Fruit fly (Drosophila melanogaster): ENCODE measurements around the gene CG7668.

CG7668 gene

dm6 chr3L:19991714-19992231, 10.8 kb upstream of the CG7668 start, which contains the start of the genes CG7646 and Nca (continued):
- TF ChIP-seq BEAF-32 (GFP tag; optimal IDR thresholded peaks at IDR 0.05) (peak; percentile 90), nmo (GFP tag; optimal IDR thresholded peaks at IDR 0.05) (peak; percentile 37), CG5953 (GFP tag; IDR thresholded peaks at IDR 0.05) (no peak), YL-1 (GFP tag; optimal IDR thresholded peaks at IDR 0.05) (peak; percentile 65), Dfd (GFP tag; optimal IDR thresholded peaks at IDR 0.05) (no peak), tin (GFP tag; optimal IDR thresholded peaks at IDR 0.05) (no peak), lilli (GFP tag; optimal IDR thresholded peaks at IDR 0.05) (peak; percentile 17), gsb (GFP tag; IDR thresholded peaks at IDR 0.05) (no peak), CG12659 (GFP tag; optimal IDR thresholded peaks at IDR 0.05) (peak; percentile 50), unpg (GFP tag; optimal IDR thresholded peaks at IDR 0.05) (no peak), row (GFP tag; IDR thresholded peaks at IDR 0.05) (peak; percentile 50; the same call in 1 of the 3 replicates), CG9797 (GFP tag; optimal IDR thresholded peaks at IDR 0.05) (peak; percentile 6), p53 (GFP tag; optimal IDR thresholded peaks at IDR 0.05) (no peak), CG13287 (GFP tag; IDR thresholded peaks at IDR 0.05; ENCODE audit: partially characterized antibody) (peak; percentile 94), ewg (GFP tag; optimal IDR thresholded peaks at IDR 0.05) (no peak), D19A (tag; optimal IDR thresholded peaks at IDR 0.05) (peak; percentile 13), E2f2 (GFP tag; IDR thresholded peaks at IDR 0.05) (peak; percentile 73), stwl (tag; optimal IDR thresholded peaks at IDR 0.05) (peak; percentile 76), HmgZ (tag; optimal IDR thresholded peaks at IDR 0.05) (peak; percentile 52), fd96Cb (tag; optimal IDR thresholded peaks at IDR 0.05) (no peak), CG9727 (GFP tag; optimal IDR thresholded peaks at IDR 0.05) (no peak), sob (GFP tag; IDR thresholded peaks at IDR 0.05) (0 out of 2 replicates have a peak, but pooled peaks have one; percentile 26), CG4820 (GFP tag; optimal IDR thresholded peaks at IDR 0.05) (no peak), CG11696 (GFP tag; IDR thresholded peaks at IDR 0.05) (no peak), CG11093 (GFP tag; IDR thresholded peaks at IDR 0.05) (no peak; the same call in 2 of the 3 replicates), gem (tag; optimal IDR thresholded peaks at IDR 0.05) (peak; percentile 27), CG17829 (tag; optimal IDR thresholded peaks at IDR 0.05) (peak; percentile 20), inv (GFP tag; IDR thresholded peaks at IDR 0.05; ENCODE audit: partially characterized antibody) (peak; percentile 92), Elba2 (GFP tag; optimal IDR thresholded peaks at IDR 0.05) (peak; percentile 77), Lpt (GFP tag; optimal IDR thresholded peaks at IDR 0.05) (no peak), CG2678 (tag; optimal IDR thresholded peaks at IDR 0.05) (no peak), amos (GFP tag; IDR thresholded peaks at IDR 0.05; ENCODE audit: partially characterized antibody) (peak; percentile 96), danr (GFP tag; IDR thresholded peaks at IDR 0.05) (no peak), CG4328 (GFP tag; optimal IDR thresholded peaks at IDR 0.05) (peak; percentile 66), hbn (GFP tag; IDR thresholded peaks at IDR 0.05; ENCODE audit: partially characterized antibody) (peak; percentile 85), nerfin-2 (GFP tag; IDR thresholded peaks at IDR 0.05; ENCODE audit: partially characterized antibody) (peak; percentile 69; the same call in 1 of the 2 replicates), sqz (GFP tag; optimal IDR thresholded peaks at IDR 0.05) (no peak), Opbp (GFP tag; IDR thresholded peaks at IDR 0.05; ENCODE audit: partially characterized antibody) (peak; percentile 94), kni (GFP tag; optimal IDR thresholded peaks at IDR 0.05) (peak; percentile 80), Dll (GFP tag; IDR thresholded peaks at IDR 0.05; ENCODE audit: partially characterized antibody) (peak; percentile 92), CG15479 (GFP tag; optimal IDR thresholded peaks at IDR 0.05) (peak; percentile 25), tll (GFP tag; optimal IDR thresholded peaks at IDR 0.05) (peak in 1 of 2 experiments; percentile 52), Hr39 (optimal IDR thresholded peaks at IDR 0.05) (no peak), maf-S (GFP tag; optimal IDR thresholded peaks at IDR 0.05) (no peak), pb (GFP tag; optimal IDR thresholded peaks at IDR 0.05) (no peak), da (GFP tag; optimal IDR thresholded peaks at IDR 0.05) (no peak), CG16813 (GFP tag; IDR thresholded peaks at IDR 0.05; ENCODE audit: partially characterized antibody) (peak; percentile 91), CG10959 (GFP tag; IDR thresholded peaks at IDR 0.05) (no peak), Med (GFP tag) (peak; percentile 59), cad (GFP tag; optimal IDR thresholded peaks at IDR 0.05) (peak; percentile 14)
